Worm (Caenorhabditis elegans): ENCODE data around the gene slc-17.3.

DNA sequence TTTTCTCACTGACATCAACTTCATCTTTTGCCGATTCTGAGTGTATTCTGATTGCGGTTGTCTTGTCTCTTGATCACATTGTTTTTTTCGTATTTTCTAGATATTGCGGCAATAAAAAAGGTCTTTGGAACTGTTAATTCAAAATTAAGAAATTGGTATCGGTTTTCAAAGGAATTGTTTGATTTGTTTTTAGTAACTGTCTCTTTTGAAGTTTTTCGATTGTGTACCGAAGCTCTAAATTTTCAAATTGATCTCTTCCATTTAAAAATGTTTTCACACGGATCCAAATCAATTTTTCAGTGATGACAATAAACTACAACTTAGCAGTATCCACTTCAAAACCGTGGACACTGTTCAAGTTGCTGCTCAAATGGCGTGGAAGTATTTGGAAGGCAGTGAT, 35.6 kb upstream of the slc-17.3 start, which contains the start of gene best-24:
- no peak for TF ChIP-seq him-1 (tag; optimal IDR thresholded peaks at IDR 0.05)
- TF ChIP-seq dao-5 (tag; optimal IDR thresholded peaks at IDR 0.05), result no peak
- TF ChIP-seq W03F9.2 (tag; optimal IDR thresholded peaks at IDR 0.05), result no peak

Data from whole organism, L4/young adult.